Worm (Caenorhabditis elegans) whole organism, midembryonic: ENCODE measurements around the gene zip-12.

Experiments
- T22C8.4 ChIP-seq: fragments of 200-800 bp; sonication (Bioruptor generic); IDR thresholded peaks from 2 replicates; pipeline ENCODE4 v1.3.6; 2022; ENCODE audit warnings: missing genetic modification characterization, missing compliant biosample characterization
- cog-1 ChIP-seq: sonication (generic microtip); optimal IDR thresholded peaks from 2 replicates; lab custom pipeline; 2016; ENCODE audit warnings: missing genetic modification characterization, missing compliant biosample characterization
- flt-1 ChIP-seq: fragments of 200-800 bp; sonication (Bioruptor generic); IDR thresholded peaks from 2 replicates; pipeline ENCODE4 v1.3.6; 2022; ENCODE audit warnings: missing genetic modification characterization, missing compliant biosample characterization
- klf-2 ChIP-seq: fragments of 200-800 bp; sonication (Bioruptor generic); conservative IDR thresholded peaks from 2 replicates; pipeline ENCODE4 v1.3.6; 2022; ENCODE audit warnings: missing genetic modification reagents, missing genetic modification characterization, missing compliant biosample characterization
- med-1 ChIP-seq: sonication (generic microtip); optimal IDR thresholded peaks from 2 replicates; lab custom pipeline; 2017; ENCODE audit warnings: missing genetic modification characterization, mild to moderate bottlenecking, missing compliant biosample characterization, antibody characterized with exemption, missing genetic modification reagents; ENCODE audit not compliant: insufficient read depth
- ref-1 ChIP-seq: fragments of 200-800 bp; sonication (Bioruptor generic); conservative IDR thresholded peaks from 2 replicates; pipeline ENCODE4 v1.3.6; 2022; ENCODE audit warnings: missing genetic modification reagents, missing genetic modification characterization, missing compliant biosample characterization
- tab-1 ChIP-seq: fragments of 200-800 bp; sonication (Bioruptor generic); IDR thresholded peaks from 2 replicates; pipeline ENCODE4 v1.3.6; 2022; ENCODE audit warnings: missing genetic modification characterization, missing compliant biosample characterization
- ztf-23 ChIP-seq: fragments of 200-800 bp; sonication (Bioruptor generic); IDR thresholded peaks from 2 replicates; pipeline ENCODE4 v1.3.6; 2022; ENCODE audit warnings: missing genetic modification reagents, missing genetic modification characterization, missing compliant biosample characterization
- ztf-29 ChIP-seq: fragments of 200-800 bp; sonication (Bioruptor generic); IDR thresholded peaks from 2 replicates; pipeline ENCODE4 v1.3.6; 2022; ENCODE audit warnings: missing genetic modification reagents, missing genetic modification characterization, missing compliant biosample characterization

zip-12 gene

DNA sequence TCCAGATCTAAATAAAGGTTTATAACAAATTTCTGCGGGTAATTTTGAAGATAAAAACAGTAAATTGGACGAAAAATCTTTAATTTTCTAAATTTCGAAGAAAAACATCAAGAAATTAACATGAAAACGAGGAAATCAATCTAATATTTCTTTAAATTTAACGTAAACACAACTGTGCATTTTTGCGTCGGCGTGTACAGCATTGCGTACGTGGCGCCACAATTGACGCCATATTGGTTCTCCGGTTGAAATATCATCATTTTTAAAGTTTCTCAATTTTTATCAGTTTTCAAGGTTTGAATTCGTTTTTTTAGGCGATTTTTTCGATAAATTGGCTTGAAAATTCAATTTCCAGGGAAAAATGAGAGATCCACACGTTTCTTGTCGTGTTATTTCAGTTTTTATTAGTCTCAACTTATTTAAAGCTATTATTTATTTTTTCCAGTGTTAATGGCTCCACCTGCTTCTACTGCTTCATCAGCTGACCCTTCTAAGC lies 42.3 kb downstream of the zip-12 start, which contains the start of gene rpt-6:
rpt-6 (plus strand) TSS at position 446 of the 496 bp plus-strand sequence.
- TF ChIP-seq T22C8.4 (GFP tag; lab: Robert Waterston, UW) (no peak), cog-1 (tag; lab: Kevin White, UChicago) (no peak), ztf-23 (no peak), med-1 (GFP tag; lab: Kevin White, UChicago) (no peak), flt-1 (GFP tag; lab: Robert Waterston, UW) (no peak), klf-2 (GFP tag; lab: Robert Waterston, UW) (no peak), ref-1 (GFP tag; lab: Robert Waterston, UW) (no peak), ztf-29 (GFP tag; lab: Robert Waterston, UW) (no peak), tab-1 (GFP tag; lab: Robert Waterston, UW) (no peak)

DNA sequence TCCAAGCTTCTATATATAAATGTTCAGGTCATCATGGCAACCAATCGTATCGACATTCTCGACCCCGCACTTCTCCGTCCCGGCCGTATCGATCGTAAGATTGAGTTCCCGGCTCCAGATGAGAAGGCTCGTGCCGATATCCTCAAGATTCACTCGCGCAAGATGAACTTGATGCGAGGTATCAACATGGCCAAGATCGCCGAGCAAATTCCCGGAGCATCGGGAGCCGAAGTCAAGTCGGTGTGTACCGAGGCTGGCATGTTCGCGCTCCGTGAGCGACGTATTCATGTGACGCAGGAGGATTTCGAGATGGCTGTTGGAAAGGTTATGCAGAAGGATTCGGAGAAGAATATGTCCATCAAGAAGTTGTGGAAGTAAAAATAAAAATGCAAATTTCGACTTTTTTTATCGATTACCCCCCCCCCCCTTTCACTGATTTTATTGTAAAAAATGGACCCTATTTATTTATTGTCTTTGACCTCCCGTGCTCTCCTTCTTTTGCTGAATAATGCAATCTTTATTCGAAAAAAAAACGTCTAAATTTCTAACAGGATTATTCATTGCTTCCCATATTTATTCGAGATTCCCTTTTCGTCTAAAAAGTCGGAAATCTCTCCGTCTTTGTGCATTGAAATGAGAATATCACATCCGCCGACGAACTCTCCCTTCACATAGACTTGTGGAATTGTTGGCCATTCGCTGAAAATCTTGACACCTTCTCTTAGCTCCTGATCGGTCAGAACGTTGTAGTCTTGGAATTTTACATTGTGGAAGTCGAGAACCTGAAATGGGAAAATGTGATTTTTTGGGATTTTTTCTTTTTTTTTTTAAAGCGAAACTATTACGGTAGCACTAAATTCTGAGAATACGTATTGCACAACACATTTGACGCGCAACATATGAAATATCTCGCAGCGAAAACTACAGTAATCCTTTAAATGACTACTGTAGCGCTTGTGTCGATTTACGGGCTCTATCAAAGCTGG lies 44.7 kb downstream of the zip-12 start:
- TF ChIP-seq T22C8.4 (GFP tag; lab: Robert Waterston, UW) (no peak), ztf-23 (no peak), med-1 (GFP tag; lab: Kevin White, UChicago) (no peak), ref-1 (GFP tag; lab: Robert Waterston, UW) (no peak), flt-1 (GFP tag; lab: Robert Waterston, UW) (no peak), ztf-29 (GFP tag; lab: Robert Waterston, UW) (no peak), cog-1 (tag; lab: Kevin White, UChicago) (no peak), klf-2 (GFP tag; lab: Robert Waterston, UW) (no peak), tab-1 (GFP tag; lab: Robert Waterston, UW) (no peak)

DNA sequence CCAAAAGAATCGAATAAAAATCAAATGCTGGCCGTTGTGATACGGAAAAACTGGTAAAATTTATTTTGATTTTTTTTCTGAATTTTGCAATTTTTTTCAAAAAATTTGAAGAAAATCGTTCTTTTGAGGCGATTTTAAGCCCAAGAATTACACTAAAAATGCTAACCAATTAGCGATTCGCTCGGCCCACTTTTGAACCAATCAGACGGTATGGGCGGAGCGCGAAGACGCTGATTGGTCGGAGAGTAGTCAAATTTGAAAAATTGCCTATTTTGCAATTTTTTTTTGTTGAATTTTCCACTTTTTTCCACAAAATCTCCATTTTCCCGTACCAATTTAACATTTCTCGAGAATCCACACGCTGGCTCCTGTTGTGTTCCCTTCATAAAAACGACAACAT lies 45.6 kb downstream of the zip-12 start:
- TF ChIP-seq tab-1 (GFP tag; lab: Robert Waterston, UW) (no peak), ztf-23 (no peak), T22C8.4 (GFP tag; lab: Robert Waterston, UW) (no peak), klf-2 (GFP tag; lab: Robert Waterston, UW) (no peak), med-1 (GFP tag; lab: Kevin White, UChicago) (no peak), cog-1 (tag; lab: Kevin White, UChicago) (no peak), ref-1 (GFP tag; lab: Robert Waterston, UW) (no peak), flt-1 (GFP tag; lab: Robert Waterston, UW) (no peak), ztf-29 (GFP tag; lab: Robert Waterston, UW) (no peak)

DNA sequence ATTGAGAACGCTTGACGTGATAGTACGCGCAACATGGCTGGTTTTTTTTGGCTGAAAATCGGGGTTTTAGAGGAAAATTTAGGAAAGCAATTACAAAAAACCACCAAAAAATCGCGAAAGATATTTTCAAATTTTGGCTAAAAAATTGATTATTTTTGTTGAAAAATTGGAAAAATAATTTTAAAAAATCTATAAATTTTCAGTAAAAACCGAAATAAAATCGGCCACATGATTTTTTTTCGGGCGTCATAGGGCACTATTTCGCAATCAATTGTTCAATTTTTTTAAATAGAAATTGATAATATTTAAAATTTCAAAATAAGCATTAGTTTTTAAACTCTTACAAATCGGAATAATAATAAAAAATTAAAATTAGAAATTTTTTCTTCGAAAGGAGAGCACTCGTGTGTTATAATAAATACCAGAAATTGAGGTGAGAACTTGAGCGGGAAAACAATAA lies 46.1 kb downstream of the zip-12 start, which contains the start of gene glrx-5:
glrx-5 (minus strand) TSS at position 51 of the 460 bp plus-strand sequence.
- TF ChIP-seq flt-1 (GFP tag; lab: Robert Waterston, UW) = no peak

DNA sequence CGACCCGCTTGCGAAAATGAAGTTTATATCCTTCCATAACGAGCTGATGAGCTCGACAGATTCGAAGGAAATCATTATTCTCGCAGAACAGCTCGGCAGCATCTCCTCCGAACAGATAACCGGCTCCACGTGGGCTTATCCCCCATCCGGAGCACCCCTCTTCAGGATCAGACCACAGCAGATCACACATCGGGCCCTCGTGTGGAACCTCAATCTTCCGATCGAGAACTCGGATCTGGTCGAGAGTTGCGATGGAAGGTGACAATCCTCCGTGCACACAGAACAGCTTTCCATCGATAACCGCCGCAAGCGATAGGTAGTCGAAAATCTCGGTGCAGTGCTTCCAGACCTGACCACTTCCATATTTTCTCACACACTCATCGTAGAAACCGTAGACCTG lies 47.9 kb downstream of the zip-12 start:
- TF ChIP-seq med-1 (GFP tag; lab: Kevin White, UChicago) (no peak), klf-2 (GFP tag; lab: Robert Waterston, UW) (no peak), flt-1 (GFP tag; lab: Robert Waterston, UW) (no peak), ref-1 (GFP tag; lab: Robert Waterston, UW) (no peak), T22C8.4 (GFP tag; lab: Robert Waterston, UW) (no peak), tab-1 (GFP tag; lab: Robert Waterston, UW) (no peak), ztf-29 (GFP tag; lab: Robert Waterston, UW) (no peak), ztf-23 (no peak), cog-1 (tag; lab: Kevin White, UChicago) (no peak)

DNA sequence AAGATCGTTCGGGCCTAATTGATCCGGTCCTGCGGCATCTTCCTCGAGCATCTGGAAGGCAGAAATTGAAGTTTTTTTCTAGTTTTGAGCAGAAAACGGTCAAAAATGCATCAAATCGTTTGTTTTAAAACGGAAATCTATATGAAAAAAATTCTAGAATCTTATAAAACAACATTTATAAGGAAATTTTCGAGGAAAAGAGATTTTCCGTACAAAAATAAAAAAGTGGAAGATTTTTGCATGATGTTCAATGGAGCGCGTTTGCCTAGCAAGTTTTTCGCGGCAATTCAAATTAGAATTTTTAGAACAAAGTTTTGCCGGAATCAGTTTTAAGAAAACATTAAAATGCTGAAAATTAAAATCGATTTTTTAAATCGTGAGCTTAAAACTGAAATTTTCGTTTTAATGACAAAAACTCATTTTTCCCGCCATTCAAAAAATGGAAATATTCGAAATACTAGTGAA lies 49.5 kb downstream of the zip-12 start, which contains the start of gene pph-4.2:
pph-4.2 (minus strand) TSS at position 51 of the 465 bp plus-strand sequence.
- TF ChIP-seq flt-1 (GFP tag; lab: Robert Waterston, UW) (no peak), tab-1 (GFP tag; lab: Robert Waterston, UW) (no peak), ztf-23 (no peak), med-1 (GFP tag; lab: Kevin White, UChicago) (no peak), klf-2 (GFP tag; lab: Robert Waterston, UW) (no peak), T22C8.4 (GFP tag; lab: Robert Waterston, UW) (no peak), cog-1 (tag; lab: Kevin White, UChicago) (no peak), ref-1 (GFP tag; lab: Robert Waterston, UW) (no peak), ztf-29 (GFP tag; lab: Robert Waterston, UW) (no peak)
